Worm (Caenorhabditis elegans) whole organism, early embryonic: ENCODE measurements around the gene ZK84.1.

Experiments used
- B0310.2 ChIP-seq: sonication (generic microtip); optimal IDR thresholded peaks from 2 replicates; lab custom pipeline; 2016; ENCODE audit warnings: mild to moderate bottlenecking, missing genetic modification characterization, missing compliant biosample characterization
- F13C5.2 ChIP-seq: sonication (generic microtip); optimal IDR thresholded peaks from 2 replicates; lab custom pipeline; 2017; ENCODE audit warnings: mild to moderate bottlenecking, missing genetic modification characterization, inconsistent platforms, missing compliant biosample characterization
- ama-1 ChIP-seq: fragments of 150-350 bp; optimal IDR thresholded peaks from 2 replicates; lab custom pipeline; 2014
- ceh-13 ChIP-seq: fragments of 200-800 bp; sonication (Bioruptor generic); optimal IDR thresholded peaks from 2 replicates; lab custom pipeline; 2018; ENCODE audit warnings: mild to moderate bottlenecking, missing genetic modification characterization, missing compliant biosample characterization
- flt-1 ChIP-seq: fragments of 200-800 bp; sonication (Bioruptor generic); IDR thresholded peaks from 2 replicates; pipeline ENCODE4 v1.3.6; 2022; ENCODE audit warnings: missing genetic modification characterization, missing compliant biosample characterization
- hmbx-1 ChIP-seq: sonication (generic microtip); optimal IDR thresholded peaks from 2 replicates; lab custom pipeline; 2016; ENCODE audit warnings: mild to moderate bottlenecking, missing genetic modification characterization, missing compliant biosample characterization
- hnd-1 ChIP-seq: sonication (generic microtip); optimal IDR thresholded peaks from 2 replicates; lab custom pipeline; 2016; ENCODE audit warnings: missing genetic modification characterization, missing compliant biosample characterization
- pes-1 ChIP-seq: fragments of 200-800 bp; sonication (Bioruptor generic); IDR thresholded peaks from 2 replicates; pipeline ENCODE4 v1.3.6; 2022; ENCODE audit warnings: missing genetic modification reagents, missing genetic modification characterization, missing compliant biosample characterization
- scrt-1 ChIP-seq: fragments of 200-800 bp; sonication (Bioruptor generic); IDR thresholded peaks from 2 replicates; pipeline ENCODE4 v1.3.6; 2022; ENCODE audit warnings: missing genetic modification characterization, missing compliant biosample characterization
- sea-1 ChIP-seq: fragments of 200-800 bp; sonication (Bioruptor generic); conservative IDR thresholded peaks from 2 replicates; pipeline ENCODE4 v1.3.6; 2022; ENCODE audit warnings: missing genetic modification characterization, missing compliant biosample characterization
- tbx-37 ChIP-seq: fragments of 200-800 bp; sonication (Bioruptor generic); conservative IDR thresholded peaks from 2 replicates; pipeline ENCODE4 v1.3.6; 2022; ENCODE audit warnings: missing genetic modification reagents, missing genetic modification characterization, missing compliant biosample characterization

DNA sequence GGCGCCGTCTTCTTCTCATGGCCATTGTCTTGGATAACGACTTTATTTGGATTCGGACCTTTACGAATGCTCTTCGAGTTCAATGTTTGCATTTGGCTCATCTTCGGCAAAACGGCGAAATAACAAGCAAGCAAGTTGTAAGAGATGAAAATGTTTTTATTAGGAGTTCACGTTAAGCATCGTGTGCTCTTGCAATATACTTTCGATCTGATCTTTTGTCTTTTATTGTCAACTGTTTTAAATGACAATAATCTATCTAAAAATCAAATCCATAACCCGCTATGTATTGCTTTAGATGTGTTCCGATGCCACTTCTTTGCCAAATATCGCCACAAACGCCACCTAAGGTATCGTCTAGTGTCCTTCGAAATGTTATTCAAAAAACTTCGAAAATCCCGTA is 4.0 kb upstream of the ZK84.1 start, which contains the start of gene ZK84.5:
- TF ChIP-seq flt-1 (GFP tag; lab: Robert Waterston, UW) (no peak), hnd-1 (tag; lab: Kevin White, UChicago) (no peak), ama-1 (lab: Kevin White, UChicago) (no peak), scrt-1 (GFP tag; lab: Robert Waterston, UW) (no peak), B0310.2 (tag; lab: Kevin White, UChicago) (no peak), hmbx-1 (tag; lab: Kevin White, UChicago) (no peak), tbx-37 (GFP tag; lab: Robert Waterston, UW) (no peak), pes-1 (GFP tag; lab: Robert Waterston, UW) (no peak), F13C5.2 (tag; lab: Kevin White, UChicago) (no peak), sea-1 (GFP tag; lab: Robert Waterston, UW) (no peak), ceh-13 (no peak)
